Worm (Caenorhabditis elegans) whole organism, early embryonic: ENCODE measurements around the gene F48F7.6.

Experiments
- B0310.2 ChIP-seq: sonication (generic microtip); optimal IDR thresholded peaks from 2 replicates; lab custom pipeline; 2016; ENCODE audit warnings: mild to moderate bottlenecking, missing genetic modification characterization, missing compliant biosample characterization
- F13C5.2 ChIP-seq: sonication (generic microtip); optimal IDR thresholded peaks from 2 replicates; lab custom pipeline; 2017; ENCODE audit warnings: mild to moderate bottlenecking, missing genetic modification characterization, inconsistent platforms, missing compliant biosample characterization
- aly-1 ChIP-seq: sonication (generic microtip); optimal IDR thresholded peaks from 2 replicates; lab custom pipeline; 2016; ENCODE audit warnings: missing genetic modification characterization, missing compliant biosample characterization
- ama-1 ChIP-seq: fragments of 150-350 bp; optimal IDR thresholded peaks from 2 replicates; lab custom pipeline; 2014
- ceh-13 ChIP-seq: fragments of 200-800 bp; sonication (Bioruptor generic); optimal IDR thresholded peaks from 2 replicates; lab custom pipeline; 2018; ENCODE audit warnings: mild to moderate bottlenecking, missing genetic modification characterization, missing compliant biosample characterization
- ceh-36 ChIP-seq: sonication (generic microtip); optimal IDR thresholded peaks from 2 replicates; lab custom pipeline; 2016; ENCODE audit warnings: missing genetic modification characterization, inconsistent platforms, missing compliant biosample characterization
- ets-7 ChIP-seq: sonication (generic microtip); optimal IDR thresholded peaks from 2 replicates; lab custom pipeline; 2016; ENCODE audit warnings: missing genotype, missing genetic modification characterization, missing compliant biosample characterization
- flt-1 ChIP-seq: fragments of 200-800 bp; sonication (Bioruptor generic); IDR thresholded peaks from 2 replicates; pipeline ENCODE4 v1.3.6; 2022; ENCODE audit warnings: missing genetic modification characterization, missing compliant biosample characterization
- hmbx-1 ChIP-seq: sonication (generic microtip); optimal IDR thresholded peaks from 2 replicates; lab custom pipeline; 2016; ENCODE audit warnings: mild to moderate bottlenecking, missing genetic modification characterization, missing compliant biosample characterization
- hmg-4 ChIP-seq: fragments of 200-800 bp; sonication (Bioruptor generic); optimal IDR thresholded peaks from 2 replicates; lab custom pipeline; 2018; ENCODE audit warnings: mild to moderate bottlenecking, missing genetic modification characterization, missing compliant biosample characterization
- hnd-1 ChIP-seq: sonication (generic microtip); optimal IDR thresholded peaks from 2 replicates; lab custom pipeline; 2016; ENCODE audit warnings: missing genetic modification characterization, missing compliant biosample characterization
- pes-1 ChIP-seq: fragments of 200-800 bp; sonication (Bioruptor generic); IDR thresholded peaks from 2 replicates; pipeline ENCODE4 v1.3.6; 2022; ENCODE audit warnings: missing genetic modification reagents, missing genetic modification characterization, missing compliant biosample characterization
- scrt-1 ChIP-seq: fragments of 200-800 bp; sonication (Bioruptor generic); IDR thresholded peaks from 2 replicates; pipeline ENCODE4 v1.3.6; 2022; ENCODE audit warnings: missing genetic modification characterization, missing compliant biosample characterization
- sea-1 ChIP-seq: fragments of 200-800 bp; sonication (Bioruptor generic); conservative IDR thresholded peaks from 2 replicates; pipeline ENCODE4 v1.3.6; 2022; ENCODE audit warnings: missing genetic modification characterization, missing compliant biosample characterization
- tbx-11 ChIP-seq: fragments of 200-800 bp; sonication (Bioruptor generic); IDR thresholded peaks from 2 replicates; pipeline ENCODE4 v1.3.6; 2022; ENCODE audit warnings: missing genetic modification characterization, missing compliant biosample characterization
- tbx-37 ChIP-seq: fragments of 200-800 bp; sonication (Bioruptor generic); conservative IDR thresholded peaks from 2 replicates; pipeline ENCODE4 v1.3.6; 2022; ENCODE audit warnings: missing genetic modification reagents, missing genetic modification characterization, missing compliant biosample characterization
- tra-4 ChIP-seq: sonication (generic microtip); optimal IDR thresholded peaks from 2 replicates; lab custom pipeline; 2017; ENCODE audit warnings: missing genetic modification characterization, missing compliant biosample characterization

The F48F7.6 gene

DNA sequence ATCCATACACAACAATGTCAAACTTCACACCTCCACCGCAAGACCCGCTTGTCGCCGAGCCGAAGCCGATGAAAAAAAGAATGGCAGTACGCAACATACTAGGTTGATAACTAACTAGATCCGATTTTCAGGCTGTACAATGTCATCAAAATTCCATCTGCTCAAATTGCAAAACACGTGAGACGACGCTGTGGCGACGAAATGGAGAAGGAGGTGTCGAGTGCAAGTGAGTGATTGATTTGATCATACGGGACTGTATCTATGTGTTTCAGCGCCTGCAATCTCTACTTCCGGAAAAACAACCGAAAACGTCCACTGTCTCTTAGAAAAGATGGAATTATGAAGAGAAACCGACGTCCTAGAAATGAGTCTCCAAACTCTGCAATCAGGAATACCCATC lies 37.3 kb upstream of the F48F7.6 start:
- TF ChIP-seq tra-4 (no peak), ceh-13 (GFP tag; lab: Kevin White, UChicago) (no peak), hmbx-1 (tag; lab: Kevin White, UChicago) (no peak), flt-1 (no peak), tbx-11 (GFP tag; lab: Robert Waterston, UW) (no peak), ets-7 (no peak), tbx-37 (GFP tag; lab: Robert Waterston, UW) (no peak), hnd-1 (tag; lab: Kevin White, UChicago) (no peak), sea-1 (no peak), scrt-1 (no peak), B0310.2 (tag; lab: Kevin White, UChicago) (no peak), ama-1 (lab: Kevin White, UChicago) (no peak), aly-1 (tag; lab: Kevin White, UChicago) (no peak), ceh-36 (tag; lab: Kevin White, UChicago) (no peak), hmg-4 (GFP tag; lab: Kevin White, UChicago) (no peak), pes-1 (GFP tag; lab: Robert Waterston, UW) (no peak), F13C5.2 (tag; lab: Kevin White, UChicago) (no peak)

ce11 chrX:13941296-13941695 lies 36.3 kb upstream of the F48F7.6 start:
- TF ChIP-seq pes-1 (GFP tag; lab: Robert Waterston, UW) (no peak), ceh-13 (GFP tag; lab: Kevin White, UChicago) (no peak), scrt-1 (no peak), ceh-36 (tag; lab: Kevin White, UChicago) (no peak), F13C5.2 (tag; lab: Kevin White, UChicago) (no peak), tbx-11 (GFP tag; lab: Robert Waterston, UW) (no peak), aly-1 (tag; lab: Kevin White, UChicago) (no peak), hmg-4 (GFP tag; lab: Kevin White, UChicago) (no peak), ets-7 (no peak)

- no peak for TF ChIP-seq hmg-4 (GFP tag; lab: Kevin White, UChicago)
- TF ChIP-seq scrt-1 = no peak
Measured at ce11 chrX:13941865-13942264, 35.8 kb upstream of the F48F7.6 start.

DNA sequence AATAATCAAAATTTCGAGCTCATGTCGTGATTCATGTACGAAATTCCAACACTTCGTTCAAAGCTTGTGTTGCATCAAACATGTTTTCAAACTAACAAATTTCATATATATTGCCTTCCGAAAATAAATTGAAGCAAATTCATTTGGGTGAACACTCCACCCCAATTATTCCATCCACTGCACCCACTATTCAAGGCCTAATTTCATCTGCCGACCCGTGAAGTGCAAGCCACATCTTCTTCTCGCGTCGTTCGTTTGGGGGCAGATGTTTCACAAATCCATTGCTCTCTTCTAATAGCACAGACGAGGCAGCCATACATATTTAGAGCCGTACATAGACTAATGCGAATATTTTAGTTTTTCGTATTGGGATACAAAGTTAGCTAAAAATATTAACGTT lies 33.4 kb upstream of the F48F7.6 start:
- TF ChIP-seq hmbx-1 (tag; lab: Kevin White, UChicago) (no peak), F13C5.2 (tag; lab: Kevin White, UChicago) (peak; percentile 26)

- TF ChIP-seq sea-1 = no peak
- TF ChIP-seq B0310.2 (tag; lab: Kevin White, UChicago) = no peak
- no peak for TF ChIP-seq hmbx-1 (tag; lab: Kevin White, UChicago)
- TF ChIP-seq ceh-13 (GFP tag; lab: Kevin White, UChicago) = no peak
- no peak for TF ChIP-seq tra-4
Measured at ce11 chrX:13945090-13945489, 32.5 kb upstream of the F48F7.6 start.

DNA sequence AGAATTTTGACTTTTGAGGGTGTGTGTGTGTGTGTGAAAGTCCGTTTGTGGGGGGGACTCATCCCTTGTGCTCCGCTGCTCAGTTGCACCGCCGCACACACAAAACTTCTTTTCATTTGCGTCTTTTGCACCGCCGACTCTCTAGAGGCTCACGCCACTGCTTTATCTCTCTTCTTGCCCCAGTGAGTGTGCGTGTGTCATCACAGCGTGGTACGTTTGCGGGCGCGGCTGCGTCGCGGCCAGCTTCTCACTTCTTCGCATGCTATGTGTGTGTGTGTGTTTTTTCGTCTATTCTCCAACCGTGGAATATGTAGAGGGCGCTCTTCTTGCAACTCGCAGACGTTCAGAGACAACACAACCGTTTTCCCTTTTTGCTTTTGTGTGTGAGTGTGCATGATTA lies 32.1 kb upstream of the F48F7.6 start:
- no peak for TF ChIP-seq sea-1
- no peak for TF ChIP-seq hnd-1 (tag; lab: Kevin White, UChicago)
- TF ChIP-seq flt-1 = no peak
- TF ChIP-seq pes-1 (GFP tag; lab: Robert Waterston, UW) = peak; percentile 20; the same call in 1 of the 2 replicates
- no peak for TF ChIP-seq tbx-11 (GFP tag; lab: Robert Waterston, UW)
- peak; percentile 69 for TF ChIP-seq hmg-4 (GFP tag; lab: Kevin White, UChicago)
- peak; percentile 70 for TF ChIP-seq F13C5.2 (tag; lab: Kevin White, UChicago)
- TF ChIP-seq tra-4 = no peak
- TF ChIP-seq ceh-36 (tag; lab: Kevin White, UChicago) = no peak
- TF ChIP-seq ets-7 = no peak

ce11 chrX:13946693-13947583 lies 30.7 kb upstream of the F48F7.6 start:
- TF ChIP-seq pes-1 (GFP tag; lab: Robert Waterston, UW) (no peak), ceh-36 (tag; lab: Kevin White, UChicago) (no peak), aly-1 (tag; lab: Kevin White, UChicago) (no peak), scrt-1 (no peak), tbx-11 (GFP tag; lab: Robert Waterston, UW) (no peak), flt-1 (no peak), F13C5.2 (tag; lab: Kevin White, UChicago) (no peak), hnd-1 (tag; lab: Kevin White, UChicago) (no peak), tbx-37 (GFP tag; lab: Robert Waterston, UW) (no peak), sea-1 (no peak)

DNA sequence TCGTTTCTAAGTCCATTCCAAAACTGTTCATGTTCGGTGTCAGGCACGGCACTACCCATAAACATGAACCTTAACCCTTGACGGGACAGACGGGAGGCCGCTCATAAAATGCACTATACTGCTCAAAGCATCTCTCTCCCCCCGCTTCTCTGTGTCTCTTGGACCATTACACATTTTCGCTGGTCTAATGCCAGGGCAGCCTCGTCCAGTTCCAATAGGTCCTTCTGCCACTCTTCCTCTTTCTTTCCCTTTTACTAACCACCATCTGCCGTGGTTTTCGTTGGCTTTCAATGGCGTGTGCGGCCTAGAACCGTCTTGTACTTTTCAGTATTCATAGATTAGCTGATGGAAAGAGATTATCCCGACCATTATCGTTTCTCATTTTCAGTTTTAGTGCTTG lies 29.5 kb upstream of the F48F7.6 start:
- TF ChIP-seq F13C5.2 (tag; lab: Kevin White, UChicago) (peak; percentile 62), ceh-36 (tag; lab: Kevin White, UChicago) (no peak), ama-1 (lab: Kevin White, UChicago) (no peak), hmg-4 (GFP tag; lab: Kevin White, UChicago) (peak; percentile 87), tra-4 (no peak), ceh-13 (GFP tag; lab: Kevin White, UChicago) (no peak), ets-7 (no peak), tbx-11 (GFP tag; lab: Robert Waterston, UW) (0 out of 2 replicates have a peak, but pooled peaks have one; percentile 47), sea-1 (no peak), aly-1 (tag; lab: Kevin White, UChicago) (peak; percentile 62)
